Worm (Caenorhabditis elegans): Measurements from ENCODE around the gene srh-208.
"Not testable (repeated sequence)": the region's sequence is repeated elsewhere in the genome, so short reads cannot be mapped to it uniquely, and the experiment has no call there.

srh-208 gene

ce11 chrV:19317058-19317457 is at the start of gene srh-208:
Gene srh-208, plus strand, starts transcription at chrV:19317358.
- not testable (repeated sequence) for TF ChIP-seq tbx-37 (GFP tag; conservative IDR thresholded peaks at IDR 0.05); ceh-13 (GFP tag; optimal IDR thresholded peaks at IDR 0.05); B0310.2 (tag; optimal IDR thresholded peaks at IDR 0.05)

DNA sequence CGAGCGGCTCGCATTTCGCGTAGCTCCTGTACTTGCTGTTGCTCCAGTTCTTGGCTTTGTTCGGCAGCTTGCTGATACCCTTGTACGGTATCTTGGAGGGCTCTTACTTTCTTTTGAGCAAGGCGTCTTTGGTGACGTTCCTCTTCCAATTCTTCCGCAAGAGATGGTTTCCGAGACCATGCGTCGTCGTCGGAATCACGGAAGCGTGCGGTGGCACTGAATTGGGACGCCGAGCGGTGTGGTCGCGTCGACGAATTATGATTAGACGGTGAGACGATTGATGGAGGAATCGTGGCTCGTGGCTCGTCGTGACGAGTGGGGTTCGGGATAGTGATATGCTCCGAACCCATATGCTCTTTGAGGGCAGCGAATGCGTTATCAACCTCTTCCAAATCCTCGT is 40.8 kb upstream of the srh-208 start:
- TF ChIP-seq B0310.2 (tag; optimal IDR thresholded peaks at IDR 0.05): no peak
- TF ChIP-seq ama-1 (optimal IDR thresholded peaks at IDR 0.05): no peak
- TF ChIP-seq tbx-11 (GFP tag; IDR thresholded peaks at IDR 0.05): no peak
- no peak for TF ChIP-seq F13C5.2 (tag; optimal IDR thresholded peaks at IDR 0.05)
- no peak for TF ChIP-seq hmg-4 (GFP tag; optimal IDR thresholded peaks at IDR 0.05)
- no peak for TF ChIP-seq ceh-36 (tag; optimal IDR thresholded peaks at IDR 0.05)
- TF ChIP-seq tbx-37 (GFP tag; conservative IDR thresholded peaks at IDR 0.05): no peak
- TF ChIP-seq ets-7 (tag; optimal IDR thresholded peaks at IDR 0.05): no peak
- no peak for TF ChIP-seq ceh-13 (GFP tag; optimal IDR thresholded peaks at IDR 0.05)
- no peak for TF ChIP-seq flt-1 (GFP tag; IDR thresholded peaks at IDR 0.05)
- TF ChIP-seq sea-1 (GFP tag; conservative IDR thresholded peaks at IDR 0.05): no peak
- no peak for TF ChIP-seq tra-4 (tag; optimal IDR thresholded peaks at IDR 0.05)
- TF ChIP-seq hnd-1 (tag; optimal IDR thresholded peaks at IDR 0.05): no peak
- no peak for TF ChIP-seq scrt-1 (GFP tag; IDR thresholded peaks at IDR 0.05)
- no peak for TF ChIP-seq pes-1 (GFP tag; IDR thresholded peaks at IDR 0.05)
- no peak for TF ChIP-seq hmbx-1 (tag; optimal IDR thresholded peaks at IDR 0.05)
- TF ChIP-seq aly-1 (tag; optimal IDR thresholded peaks at IDR 0.05): no peak

DNA sequence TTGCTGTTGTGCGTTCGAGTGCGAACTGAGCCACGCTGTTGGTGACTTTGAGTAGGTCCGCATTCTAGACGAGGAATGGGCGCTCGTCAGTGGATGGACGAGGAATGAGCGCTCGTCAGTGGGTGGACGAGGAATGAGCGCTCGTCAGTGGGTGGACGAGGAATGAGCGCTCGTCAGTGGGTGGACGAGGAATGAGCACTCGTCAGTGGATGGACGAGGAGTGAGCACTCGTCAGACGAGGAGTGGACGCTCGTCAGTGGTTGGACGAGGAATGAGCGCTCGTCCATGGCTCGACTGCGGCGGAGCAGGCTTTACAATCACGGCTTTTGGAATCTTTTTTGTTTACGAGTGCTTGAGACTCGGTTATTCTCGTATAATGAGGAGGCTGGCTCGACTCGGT is 38.7 kb upstream of the srh-208 start:
- TF ChIP-seq aly-1 (tag; optimal IDR thresholded peaks at IDR 0.05) (no peak), hnd-1 (tag; optimal IDR thresholded peaks at IDR 0.05) (no peak), ama-1 (optimal IDR thresholded peaks at IDR 0.05) (no peak), ceh-13 (GFP tag; optimal IDR thresholded peaks at IDR 0.05) (no peak), pes-1 (GFP tag; IDR thresholded peaks at IDR 0.05) (no peak), hmg-4 (GFP tag; optimal IDR thresholded peaks at IDR 0.05) (no peak), tbx-37 (GFP tag; conservative IDR thresholded peaks at IDR 0.05) (no peak), flt-1 (GFP tag; IDR thresholded peaks at IDR 0.05) (no peak), hmbx-1 (tag; optimal IDR thresholded peaks at IDR 0.05) (no peak), F13C5.2 (tag; optimal IDR thresholded peaks at IDR 0.05) (no peak), scrt-1 (GFP tag; IDR thresholded peaks at IDR 0.05) (no peak), tbx-11 (GFP tag; IDR thresholded peaks at IDR 0.05) (no peak), ceh-36 (tag; optimal IDR thresholded peaks at IDR 0.05) (no peak), sea-1 (GFP tag; conservative IDR thresholded peaks at IDR 0.05) (no peak), B0310.2 (tag; optimal IDR thresholded peaks at IDR 0.05) (no peak), tra-4 (tag; optimal IDR thresholded peaks at IDR 0.05) (no peak), ets-7 (tag; optimal IDR thresholded peaks at IDR 0.05) (no peak)

- TF ChIP-seq ama-1 (optimal IDR thresholded peaks at IDR 0.05) (no peak), ets-7 (tag; optimal IDR thresholded peaks at IDR 0.05) (no peak), scrt-1 (GFP tag; IDR thresholded peaks at IDR 0.05) (no peak), F13C5.2 (tag; optimal IDR thresholded peaks at IDR 0.05) (no peak), hnd-1 (tag; optimal IDR thresholded peaks at IDR 0.05) (no peak), hmg-4 (GFP tag; optimal IDR thresholded peaks at IDR 0.05) (no peak), tbx-11 (GFP tag; IDR thresholded peaks at IDR 0.05) (no peak), B0310.2 (tag; optimal IDR thresholded peaks at IDR 0.05) (no peak), ceh-13 (GFP tag; optimal IDR thresholded peaks at IDR 0.05) (no peak), tra-4 (tag; optimal IDR thresholded peaks at IDR 0.05) (no peak), aly-1 (tag; optimal IDR thresholded peaks at IDR 0.05) (no peak), pes-1 (GFP tag; IDR thresholded peaks at IDR 0.05) (no peak), sea-1 (GFP tag; conservative IDR thresholded peaks at IDR 0.05) (no peak), hmbx-1 (tag; optimal IDR thresholded peaks at IDR 0.05) (no peak), flt-1 (GFP tag; IDR thresholded peaks at IDR 0.05) (no peak), ceh-36 (tag; optimal IDR thresholded peaks at IDR 0.05) (no peak), tbx-37 (GFP tag; conservative IDR thresholded peaks at IDR 0.05) (no peak)
Observed at ce11 chrV:19279888-19280287, 37.3 kb upstream of the srh-208 start, which contains the start of gene F21D9.8. Gene F21D9.8, minus strand, starts transcription at chrV:19279988.

ce11 chrV:19282314-19282713 is 34.8 kb upstream of the srh-208 start, which contains the start of gene fbxb-117:
Gene fbxb-117, plus strand, starts transcription at chrV:19282614.
- TF ChIP-seq aly-1 (tag; optimal IDR thresholded peaks at IDR 0.05) (no peak), pes-1 (GFP tag; IDR thresholded peaks at IDR 0.05) (no peak), tbx-11 (GFP tag; IDR thresholded peaks at IDR 0.05) (no peak), ama-1 (optimal IDR thresholded peaks at IDR 0.05) (no peak), tbx-37 (GFP tag; conservative IDR thresholded peaks at IDR 0.05) (no peak), B0310.2 (tag; optimal IDR thresholded peaks at IDR 0.05) (no peak), ceh-13 (GFP tag; optimal IDR thresholded peaks at IDR 0.05) (no peak), hmg-4 (GFP tag; optimal IDR thresholded peaks at IDR 0.05) (no peak), tra-4 (tag; optimal IDR thresholded peaks at IDR 0.05) (no peak), sea-1 (GFP tag; conservative IDR thresholded peaks at IDR 0.05) (no peak), hmbx-1 (tag; optimal IDR thresholded peaks at IDR 0.05) (no peak), hnd-1 (tag; optimal IDR thresholded peaks at IDR 0.05) (no peak), scrt-1 (GFP tag; IDR thresholded peaks at IDR 0.05) (no peak)

DNA sequence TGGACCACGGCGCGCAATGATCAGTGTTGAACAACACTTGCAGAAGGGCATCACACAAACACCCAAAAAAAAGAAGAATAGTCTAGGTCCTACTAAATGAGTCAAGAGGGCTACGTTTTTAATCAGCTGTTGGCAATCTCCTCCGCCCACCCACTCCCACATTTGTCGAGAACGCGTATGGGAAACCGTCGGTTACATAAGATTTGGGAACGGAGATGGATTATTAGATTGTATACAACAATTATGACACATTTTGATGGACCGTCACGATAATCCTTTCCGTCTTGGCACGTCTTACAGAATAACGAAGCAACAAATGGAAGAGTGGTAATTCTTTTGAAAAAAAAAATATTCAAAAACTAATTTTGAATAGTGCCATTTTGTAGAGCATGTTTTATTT is 31.2 kb upstream of the srh-208 start:
- TF ChIP-seq tbx-11 (GFP tag; IDR thresholded peaks at IDR 0.05) (no peak), hmbx-1 (tag; optimal IDR thresholded peaks at IDR 0.05) (no peak)

ce11 chrV:19288073-19288805 is 28.9 kb upstream of the srh-208 start, which contains the start of the genes F55C9.3 and fbxb-57:
Gene F55C9.3, minus strand, starts transcription at chrV:19288173.
Gene fbxb-57, plus strand, starts transcription at chrV:19288755.
- TF ChIP-seq scrt-1 (GFP tag; IDR thresholded peaks at IDR 0.05): no peak
- TF ChIP-seq tbx-11 (GFP tag; IDR thresholded peaks at IDR 0.05): no peak
- TF ChIP-seq ceh-13 (GFP tag; optimal IDR thresholded peaks at IDR 0.05): no peak

Data from whole organism, early embryonic.